Worm (Caenorhabditis elegans) whole organism, L3 larva: ENCODE data around the gene ttbk-5.

ENCODE experiments used
- aly-2 ChIP-seq: fragments of 150-350 bp; optimal IDR thresholded peaks from 2 replicates; lab custom pipeline; 2014; ENCODE audit warnings: missing biosample characterization, missing genetic modification characterization
- elt-2 ChIP-seq: sonication (generic microtip); optimal IDR thresholded peaks from 2 replicates; lab custom pipeline; 2016; ENCODE audit warnings: missing genetic modification reagents, mild to moderate bottlenecking, missing genetic modification characterization, missing compliant biosample characterization
- elt-3 ChIP-seq, 3 experiments: fragments of 150-350 bp in 1 of 3; sonication (generic microtip) in 2 of 3; optimal IDR thresholded peaks; 2 replicates in 2 of 3; 4 replicates in 1 of 3; lab custom pipeline; 2014 to 2017; ENCODE audit warnings: missing biosample characterization in 3 of 3, missing genetic modification characterization in 3 of 3
- nfya-1 ChIP-seq: sonication (generic microtip); optimal IDR thresholded peaks from 2 replicates; lab custom pipeline; 2017; ENCODE audit warnings: missing genetic modification characterization, mild to moderate bottlenecking, missing compliant biosample characterization, antibody characterized with exemption, moderate library complexity; ENCODE audit not compliant: insufficient read depth
- nhr-28 ChIP-seq: fragments of 150-350 bp; optimal IDR thresholded peaks from 2 replicates; lab custom pipeline; 2014; ENCODE audit warnings: missing biosample characterization, missing genetic modification characterization
- sea-2 ChIP-seq: fragments of 150-350 bp; sonication (generic microtip); optimal IDR thresholded peaks from 4 replicates; lab custom pipeline; 2014; ENCODE audit warnings: missing biosample characterization, missing genetic modification reagents, missing genetic modification characterization
- skn-1 ChIP-seq: fragments of 150-350 bp; optimal IDR thresholded peaks from 2 replicates; lab custom pipeline; 2014; ENCODE audit warnings: missing biosample characterization, missing genetic modification characterization

ce11 chrIV:10040803-10041202 lies 49.7 kb upstream of the ttbk-5 start, which contains the start of gene dhs-31:
- TF ChIP-seq nhr-28 (tag; lab: Kevin White, UChicago) (no peak), skn-1 (no peak), elt-2 (tag; lab: Kevin White, UChicago) (no peak), elt-3 (tag; optimal IDR thresholded peaks at IDR 0.05; lab: Kevin White, UChicago) (no peak), sea-2 (GFP tag; lab: Kevin White, UChicago) (no peak), nfya-1 (no peak), aly-2 (tag; lab: Kevin White, UChicago) (no peak)
